Worm (Caenorhabditis elegans) whole organism, L1 larva: Measurements from ENCODE around the gene C06E4.1.

Experiments
- alr-1 ChIP-seq: fragments of 200-800 bp; sonication (Bioruptor generic); optimal IDR thresholded peaks from 2 replicates; lab custom pipeline; 2018; ENCODE audit warnings: borderline replicate concordance, mild to moderate bottlenecking, missing genetic modification characterization, missing compliant biosample characterization
- blmp-1 ChIP-seq: fragments of 150-350 bp; optimal IDR thresholded peaks from 2 replicates; lab custom pipeline; 2014; ENCODE audit warnings: missing biosample characterization, missing genetic modification characterization
- elt-2 ChIP-seq: sonication (generic microtip); optimal IDR thresholded peaks from 2 replicates; lab custom pipeline; 2016; ENCODE audit warnings: missing genetic modification characterization, mild to moderate bottlenecking, inconsistent platforms, missing compliant biosample characterization, missing genetic modification reagents
- jun-1 ChIP-seq: fragments of 150-350 bp; optimal IDR thresholded peaks from 2 replicates; lab custom pipeline; 2014; ENCODE audit warnings: missing biosample characterization, missing genetic modification reagents, missing genetic modification characterization
- lin-39 ChIP-seq: fragments of 150-350 bp; optimal IDR thresholded peaks from 2 replicates; lab custom pipeline; 2014; ENCODE audit warnings: missing biosample characterization, missing genetic modification reagents, missing genetic modification characterization
- lir-3 ChIP-seq: sonication (generic microtip); optimal IDR thresholded peaks from 2 replicates; lab custom pipeline; 2016; ENCODE audit warnings: mild to moderate bottlenecking, missing genetic modification characterization, moderate library complexity, missing compliant biosample characterization; ENCODE audit not compliant: poor library complexity
- lsy-2 ChIP-seq, 2 experiments: fragments of 150-350 bp; optimal IDR thresholded peaks; 2 replicates each; lab custom pipeline; 2014; ENCODE audit warnings: missing biosample characterization in 2 of 2, missing genetic modification characterization in 2 of 2
- nhr-11 ChIP-seq: fragments of 150-350 bp; optimal IDR thresholded peaks from 2 replicates; lab custom pipeline; 2014; ENCODE audit warnings: missing biosample characterization, missing genetic modification characterization
- nhr-28 ChIP-seq: fragments of 150-350 bp; optimal IDR thresholded peaks from 2 replicates; lab custom pipeline; 2014; ENCODE audit warnings: missing biosample characterization, missing genetic modification characterization

ce11 chrIV:7245592-7245991, 37.5 kb upstream of the C06E4.1 start:
- TF ChIP-seq nhr-28 (tag; lab: Kevin White, UChicago) = no peak
- no peak for TF ChIP-seq lin-39
- TF ChIP-seq blmp-1 (tag; lab: Kevin White, UChicago) = no peak
- no peak for TF ChIP-seq alr-1 (tag; lab: Kevin White, UChicago)
- no peak for TF ChIP-seq lir-3 (tag; lab: Kevin White, UChicago)
- TF ChIP-seq jun-1 (tag; lab: Kevin White, UChicago) = no peak
- TF ChIP-seq elt-2 (tag; lab: Kevin White, UChicago) = no peak
- no peak for TF ChIP-seq lsy-2 (tag; optimal IDR thresholded peaks at IDR 0.05; lab: Kevin White, UChicago)
- TF ChIP-seq nhr-11 (tag; lab: Kevin White, UChicago) = no peak
